Worm (Caenorhabditis elegans) whole organism, young adult: ENCODE results near the gene W01A11.1.

Experiments
- chd-7 ChIP-seq: sonication (generic microtip); optimal IDR thresholded peaks from 2 replicates; lab custom pipeline; 2016; ENCODE audit warnings: mild to moderate bottlenecking, missing genetic modification characterization, moderate library complexity, missing compliant biosample characterization
- fkh-3 ChIP-seq: sonication (generic microtip); optimal IDR thresholded peaks from 2 replicates; lab custom pipeline; 2016; ENCODE audit warnings: mild to moderate bottlenecking, missing genetic modification characterization, missing compliant biosample characterization
- nhr-90 ChIP-seq: sonication (generic microtip); optimal IDR thresholded peaks from 2 replicates; lab custom pipeline; 2016; ENCODE audit warnings: missing genotype, mild to moderate bottlenecking, missing genetic modification characterization, missing compliant biosample characterization
- pha-4 ChIP-seq: fragments of 150-350 bp; sonication (generic microtip); optimal IDR thresholded peaks from 2 replicates; lab custom pipeline; 2014; ENCODE audit warnings: missing biosample characterization, missing genetic modification reagents, missing genetic modification characterization
- unc-62 ChIP-seq: fragments of 150-350 bp; optimal IDR thresholded peaks from 2 replicates; lab custom pipeline; 2014; ENCODE audit warnings: missing biosample characterization, missing genetic modification reagents, missing genetic modification characterization

DNA sequence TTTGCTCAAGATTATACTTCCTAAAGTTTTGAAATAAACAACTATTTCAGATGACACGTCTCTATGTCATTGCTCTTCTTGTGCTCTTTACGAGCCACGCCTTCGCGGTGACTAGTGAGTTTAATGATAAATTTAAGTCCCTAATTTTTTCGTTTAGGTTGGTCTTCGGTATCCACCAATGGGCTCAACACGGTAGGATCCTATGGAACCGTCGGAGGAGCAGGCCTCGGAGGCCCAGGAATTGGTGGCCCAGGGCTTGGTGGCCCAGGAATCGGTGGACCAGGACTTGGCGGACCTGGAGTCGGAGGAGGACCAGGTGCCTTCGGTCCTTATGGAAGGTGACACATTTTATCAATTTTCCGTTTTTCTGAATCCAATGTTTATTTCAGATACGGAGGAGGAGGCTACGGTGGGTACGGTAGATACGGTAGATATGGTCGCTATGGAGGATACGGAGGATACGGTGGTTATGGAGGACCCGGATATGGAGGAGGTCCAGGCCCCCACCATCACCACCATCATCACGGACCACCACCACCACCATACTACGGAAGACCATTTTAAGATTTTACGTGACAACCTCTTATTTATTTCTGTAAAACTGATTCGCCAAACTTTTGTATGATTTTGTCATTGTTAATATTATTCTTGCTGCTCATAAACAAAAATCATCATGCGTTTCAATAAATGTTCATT lies 21.5 kb downstream of the W01A11.1 start, which contains the start of the genes F46E10.2 and F46E10.18:
- TF ChIP-seq unc-62 (GFP tag; lab: Kevin White, UChicago) (no peak), pha-4 (tag; lab: Kevin White, UChicago) (no peak), fkh-3 (tag; lab: Kevin White, UChicago) (no peak), nhr-90 (tag; lab: Kevin White, UChicago) (no peak), chd-7 (tag; lab: Kevin White, UChicago) (no peak)
